Worm (Caenorhabditis elegans): Measurements from ENCODE around the gene ced-4.
A peak's percentile ranks its signal among the peaks of the same experiment; 100 is the strongest.

Gene ced-4

DNA sequence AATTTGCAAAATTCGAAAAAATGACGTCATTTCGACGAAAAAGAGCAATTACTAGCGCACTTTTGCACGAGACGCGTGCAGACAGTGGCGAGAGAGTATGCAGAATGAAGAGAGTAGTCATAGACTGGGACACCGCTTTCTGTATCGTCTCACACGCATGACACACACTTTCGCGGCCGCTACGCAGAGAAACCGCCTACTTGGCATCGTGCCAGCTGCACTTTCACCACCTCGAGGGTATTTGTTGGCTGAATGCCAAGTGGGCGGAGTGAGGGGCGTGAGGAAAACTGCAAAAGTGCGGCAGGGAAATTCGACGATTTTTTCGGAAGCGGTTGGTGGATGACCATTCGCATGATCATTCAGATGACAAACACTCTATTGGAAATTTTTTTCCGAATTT, 47.6 kb downstream of the ced-4 start (continued):
- TF ChIP-seq pqm-1 (tag; optimal IDR thresholded peaks at IDR 0.05) (peak; percentile 95), F16B12.6 (tag; optimal IDR thresholded peaks at IDR 0.05) (peak; percentile 68), zag-1 (tag; optimal IDR thresholded peaks at IDR 0.05) (peak; percentile 30), nhr-11 (tag; optimal IDR thresholded peaks at IDR 0.05) (peak; percentile 94), grh-1 (GFP tag; IDR thresholded peaks at IDR 0.05) (peak; percentile 99)

DNA sequence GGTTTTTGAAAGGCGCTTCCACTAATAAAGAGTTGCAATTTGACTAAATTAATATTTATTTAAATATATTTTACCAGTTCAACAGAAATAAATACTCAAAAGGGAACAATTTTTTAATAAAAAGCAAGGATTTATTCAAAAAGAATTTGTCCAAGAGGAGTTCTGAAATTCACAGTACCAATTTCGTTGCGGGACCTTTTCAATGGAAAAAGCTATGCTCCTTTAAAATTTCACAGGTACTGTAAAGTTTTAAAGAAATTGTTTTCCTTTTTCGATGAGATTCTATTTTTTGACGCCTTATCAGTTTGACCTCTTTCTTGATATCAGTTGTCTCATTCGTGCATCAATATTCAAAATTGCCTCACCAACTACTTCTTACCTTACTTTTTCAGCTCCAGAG, 48.1 kb downstream of the ced-4 start, which contains the start of gene tag-340:
tag-340 (plus strand) TSS at position 249 of the 400 bp plus-strand sequence.
- no peak for TF ChIP-seq efl-1 (optimal IDR thresholded peaks at IDR 0.05)
- TF ChIP-seq efl-1 (GFP tag; optimal IDR thresholded peaks at IDR 0.05 in 1 of 2) = peak in 1 of 2 experiments; percentile 20
- no peak for TF ChIP-seq zip-4 (GFP tag; optimal IDR thresholded peaks at IDR 0.05)

DNA sequence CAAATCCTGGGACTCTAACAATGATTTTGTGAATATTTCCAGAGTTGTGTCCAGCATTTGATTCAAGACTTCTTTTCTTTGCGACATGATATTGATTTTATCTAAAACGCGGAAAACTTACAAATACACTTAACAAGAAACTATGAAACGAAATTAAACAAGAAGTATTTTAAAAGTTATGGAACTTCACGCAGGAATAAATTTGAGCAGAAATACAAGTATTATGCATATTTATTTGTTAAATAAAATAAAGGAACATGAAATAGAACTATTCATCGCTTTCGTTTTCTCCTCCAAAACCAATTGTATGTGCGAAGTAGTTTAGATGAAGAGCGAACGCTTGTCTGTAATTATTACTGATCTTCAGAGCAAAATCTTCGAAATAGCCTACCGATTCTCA, 51.7 kb downstream of the ced-4 start, which contains the start of gene kbp-2:
kbp-2 (minus strand) TSS at position 101 of the 400 bp plus-strand sequence.
- TF ChIP-seq ztf-4 (tag; optimal IDR thresholded peaks at IDR 0.05) (no peak), ztf-11 (tag; optimal IDR thresholded peaks at IDR 0.05) (no peak), zip-4 (GFP tag; optimal IDR thresholded peaks at IDR 0.05) (no peak), aly-2 (tag; optimal IDR thresholded peaks at IDR 0.05) (no peak), C34B4.2 (tag; optimal IDR thresholded peaks at IDR 0.05) (no peak), lin-14 (GFP tag; optimal IDR thresholded peaks at IDR 0.05) (no peak), snpc-4 (tag; optimal IDR thresholded peaks at IDR 0.05) (no peak), lir-3 (tag; optimal IDR thresholded peaks at IDR 0.05; ENCODE audit: poor library complexity) (no peak), jun-1 (tag; optimal IDR thresholded peaks at IDR 0.05) (no peak), xbp-1 (tag; optimal IDR thresholded peaks at IDR 0.05) (no peak), ceh-88 (GFP tag; IDR thresholded peaks at IDR 0.05) (no peak), nhr-12 (tag; optimal IDR thresholded peaks at IDR 0.05) (no peak), ceh-8 (GFP tag; optimal IDR thresholded peaks at IDR 0.05) (no peak), elt-2 (tag; optimal IDR thresholded peaks at IDR 0.05) (no peak), tlp-1 (tag; optimal IDR thresholded peaks at IDR 0.05) (no peak), nhr-47 (tag; optimal IDR thresholded peaks at IDR 0.05) (no peak), hlh-17 (GFP tag; optimal IDR thresholded peaks at IDR 0.05; ENCODE audit: borderline replicate concordance) (no peak)
